Worm (Caenorhabditis elegans): ENCODE results near the gene hmg-11.

DNA sequence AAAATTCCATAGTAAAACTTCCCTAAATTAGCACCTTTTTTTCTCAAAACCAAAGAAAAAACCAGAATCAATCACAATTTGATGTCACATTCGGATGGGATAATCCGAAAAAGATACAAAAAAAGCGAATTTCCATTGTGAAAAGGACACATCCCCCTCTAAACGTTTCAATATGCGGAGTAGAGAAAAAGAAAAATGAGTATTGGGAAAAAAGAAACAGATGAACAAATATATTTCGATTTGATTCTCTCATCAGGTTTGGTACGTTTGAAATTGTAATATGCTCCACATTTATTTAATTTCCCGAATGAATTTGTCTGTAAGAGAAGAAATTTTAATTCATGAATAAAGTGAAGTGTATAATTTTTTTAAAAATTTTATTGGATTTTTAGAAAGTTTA lies 14.6 kb upstream of the hmg-11 start:
- TF ChIP-seq hrde-1 (tag; optimal IDR thresholded peaks at IDR 0.05; ENCODE audit: borderline replicate concordance), result no peak
- no peak for TF ChIP-seq snpc-4 (GFP tag; optimal IDR thresholded peaks at IDR 0.05)
- no peak for TF ChIP-seq snpc-4 (tag; optimal IDR thresholded peaks at IDR 0.05)
- TF ChIP-seq gei-17 (GFP tag; optimal IDR thresholded peaks at IDR 0.05), result no peak
- TF ChIP-seq unc-130 (GFP tag; optimal IDR thresholded peaks at IDR 0.05), result no peak
- TF ChIP-seq T26A5.8 (tag; optimal IDR thresholded peaks at IDR 0.05), result no peak
- TF ChIP-seq efl-1 (GFP tag; optimal IDR thresholded peaks at IDR 0.05), result no peak
- TF ChIP-seq pbrm-1 (GFP tag; IDR thresholded peaks at IDR 0.05), result no peak
- TF ChIP-seq ceh-100 (GFP tag; IDR thresholded peaks at IDR 0.05), result no peak
- TF ChIP-seq unc-62 (GFP tag; optimal IDR thresholded peaks at IDR 0.05), result no peak
- TF ChIP-seq pha-4 (tag; optimal IDR thresholded peaks at IDR 0.05), result no peak
- no peak for TF ChIP-seq F22D6.2 (tag; optimal IDR thresholded peaks at IDR 0.05)

Measured in whole organism, young adult.